Worm (Caenorhabditis elegans) whole organism, mixed stage, embryonic: Measurements from ENCODE around the gene Y7A5A.8.

Source experiments
- bed-3 ChIP-seq: fragments of 200-800 bp; sonication (Bioruptor generic); optimal IDR thresholded peaks from 3 replicates; lab custom pipeline; 2018; ENCODE audit warnings: mild to moderate bottlenecking, missing genetic modification characterization, moderate library complexity, missing compliant biosample characterization
- blmp-1 ChIP-seq: fragments of 150-350 bp; optimal IDR thresholded peaks from 2 replicates; lab custom pipeline; 2014; ENCODE audit warnings: missing biosample characterization, missing genetic modification characterization
- ceh-39 ChIP-seq: fragments of 150-350 bp; optimal IDR thresholded peaks from 2 replicates; lab custom pipeline; 2014; ENCODE audit warnings: missing biosample characterization, missing genetic modification characterization
- ceh-83 ChIP-seq: fragments of 200-800 bp; sonication (Bioruptor generic); optimal IDR thresholded peaks from 2 replicates; lab custom pipeline; 2018; ENCODE audit warnings: mild to moderate bottlenecking, missing genetic modification characterization, missing compliant biosample characterization
- ces-1 ChIP-seq: fragments of 150-350 bp; optimal IDR thresholded peaks from 2 replicates; lab custom pipeline; 2014; ENCODE audit warnings: missing biosample characterization, missing genetic modification reagents, missing genetic modification characterization
- drap-1 ChIP-seq: fragments of 200-800 bp; sonication (Bioruptor generic); optimal IDR thresholded peaks from 3 replicates; lab custom pipeline; 2018; ENCODE audit warnings: mild to moderate bottlenecking, missing genetic modification characterization, missing compliant biosample characterization
- elt-1 ChIP-seq: sonication (generic microtip); optimal IDR thresholded peaks from 2 replicates; lab custom pipeline; 2017; ENCODE audit warnings: missing genetic modification characterization, mild to moderate bottlenecking, missing compliant biosample characterization, antibody characterized with exemption, moderate library complexity, borderline replicate concordance; ENCODE audit not compliant: insufficient read depth
- elt-3 ChIP-seq: fragments of 150-350 bp; optimal IDR thresholded peaks from 2 replicates; lab custom pipeline; 2014; ENCODE audit warnings: missing biosample characterization, missing genetic modification characterization
- flh-1 ChIP-seq: fragments of 200-800 bp; sonication (Bioruptor generic); optimal IDR thresholded peaks from 2 replicates; lab custom pipeline; 2018; ENCODE audit warnings: mild to moderate bottlenecking, missing genetic modification characterization, moderate library complexity, missing compliant biosample characterization
- ham-2 ChIP-seq: fragments of 200-800 bp; sonication (Bioruptor generic); optimal IDR thresholded peaks from 2 replicates; lab custom pipeline; 2018; ENCODE audit warnings: mild to moderate bottlenecking, missing genetic modification characterization, missing compliant biosample characterization
- lin-13 ChIP-seq: fragments of 150-350 bp; optimal IDR thresholded peaks from 2 replicates; lab custom pipeline; 2014; ENCODE audit warnings: missing biosample characterization, missing genetic modification characterization
- lin-32 ChIP-seq: fragments of 200-800 bp; sonication (Bioruptor generic); optimal IDR thresholded peaks from 2 replicates; lab custom pipeline; 2018; ENCODE audit warnings: mild to moderate bottlenecking, missing genetic modification characterization, missing compliant biosample characterization
- lsy-2 ChIP-seq: fragments of 150-350 bp; optimal IDR thresholded peaks from 2 replicates; lab custom pipeline; 2014; ENCODE audit warnings: missing biosample characterization, missing genetic modification characterization
- mab-5 ChIP-seq: fragments of 150-350 bp; optimal IDR thresholded peaks from 2 replicates; lab custom pipeline; 2014; ENCODE audit warnings: missing biosample characterization, missing genetic modification characterization
- mep-1 ChIP-seq: fragments of 150-350 bp; optimal IDR thresholded peaks from 2 replicates; lab custom pipeline; 2017; ENCODE audit warnings: missing biosample characterization, missing genetic modification reagents, missing genetic modification characterization, inconsistent platforms
- mls-2 ChIP-seq: sonication (generic microtip); optimal IDR thresholded peaks from 2 replicates; lab custom pipeline; 2016; ENCODE audit warnings: mild to moderate bottlenecking, missing genetic modification characterization, moderate library complexity, missing compliant biosample characterization
- nhr-12 ChIP-seq: fragments of 150-350 bp; optimal IDR thresholded peaks from 2 replicates; lab custom pipeline; 2014; ENCODE audit warnings: missing biosample characterization, missing genetic modification characterization
- nhr-2 ChIP-seq: fragments of 150-350 bp; optimal IDR thresholded peaks from 2 replicates; lab custom pipeline; 2014; ENCODE audit warnings: missing biosample characterization, missing genetic modification characterization
- nhr-237 ChIP-seq: fragments of 150-350 bp; optimal IDR thresholded peaks from 2 replicates; lab custom pipeline; 2014; ENCODE audit warnings: missing biosample characterization, missing genetic modification characterization
- nhr-28 ChIP-seq: fragments of 150-350 bp; optimal IDR thresholded peaks from 2 replicates; lab custom pipeline; 2014; ENCODE audit warnings: missing biosample characterization, missing genetic modification characterization
- nhr-76 ChIP-seq: sonication (generic microtip); optimal IDR thresholded peaks from 2 replicates; lab custom pipeline; 2017; ENCODE audit warnings: missing biosample characterization, missing genetic modification characterization
- sem-2 ChIP-seq: fragments of 200-800 bp; sonication (Bioruptor generic); optimal IDR thresholded peaks from 2 replicates; lab custom pipeline; 2018; ENCODE audit warnings: mild to moderate bottlenecking, missing genetic modification characterization, missing compliant biosample characterization
- sptf-1 ChIP-seq: sonication (generic microtip); optimal IDR thresholded peaks from 2 replicates; lab custom pipeline; 2017; ENCODE audit warnings: mild to moderate bottlenecking, missing genetic modification characterization, moderate library complexity, missing compliant biosample characterization
- tbx-8 ChIP-seq: fragments of 200-800 bp; sonication (Bioruptor generic); optimal IDR thresholded peaks from 2 replicates; lab custom pipeline; 2018; ENCODE audit warnings: mild to moderate bottlenecking, missing genetic modification characterization, moderate library complexity, missing compliant biosample characterization
- unc-120 ChIP-seq: sonication (generic microtip); optimal IDR thresholded peaks from 2 replicates; lab custom pipeline; 2017; ENCODE audit warnings: missing genetic modification characterization, missing compliant biosample characterization; ENCODE audit not compliant: poor library complexity, severe bottlenecking
- unc-39 ChIP-seq: fragments of 150-350 bp; optimal IDR thresholded peaks from 2 replicates; lab custom pipeline; 2014; ENCODE audit warnings: missing biosample characterization, missing genetic modification characterization
- unc-62 ChIP-seq: fragments of 150-350 bp; optimal IDR thresholded peaks from 2 replicates; lab custom pipeline; 2014; ENCODE audit warnings: missing biosample characterization, missing genetic modification reagents, missing genetic modification characterization
- zip-8 ChIP-seq: fragments of 150-350 bp; optimal IDR thresholded peaks from 2 replicates; lab custom pipeline; 2014; ENCODE audit warnings: missing biosample characterization, missing genetic modification characterization
- ztf-11 ChIP-seq: fragments of 150-350 bp; optimal IDR thresholded peaks from 2 replicates; lab custom pipeline; 2014; ENCODE audit warnings: missing biosample characterization, missing genetic modification characterization

Y7A5A.8 gene

DNA sequence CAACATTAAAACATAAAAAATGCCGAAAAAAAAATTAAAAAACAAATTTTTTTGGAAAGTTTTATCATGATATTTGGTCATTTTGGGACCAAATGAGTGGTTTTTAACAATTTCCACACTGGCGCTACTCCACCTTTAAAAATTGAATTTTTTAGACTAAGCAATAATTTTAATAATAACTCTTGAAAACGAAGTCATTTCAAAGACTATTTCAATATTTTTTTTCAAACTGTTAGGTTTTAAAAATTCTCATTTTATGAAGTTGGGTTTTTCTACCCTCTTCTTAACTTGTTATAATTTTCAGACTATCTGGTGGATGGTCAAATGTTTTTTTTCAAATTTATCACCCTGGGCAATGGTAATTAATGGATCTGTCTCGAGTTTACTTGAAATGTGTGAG is at the start of gene Y7A5A.8:
Y7A5A.8 (plus strand) TSS at position 301 of the 400 bp plus-strand sequence.
- TF ChIP-seq mep-1 (tag; lab: Kevin White, UChicago) (no peak), nhr-12 (no peak), mls-2 (no peak), sptf-1 (tag; lab: Kevin White, UChicago) (no peak), lsy-2 (no peak), drap-1 (GFP tag; lab: Kevin White, UChicago) (no peak), tbx-8 (GFP tag; lab: Kevin White, UChicago) (no peak), ceh-39 (no peak), lin-13 (no peak), lin-32 (no peak), bed-3 (GFP tag; lab: Kevin White, UChicago) (no peak), ces-1 (GFP tag; lab: Kevin White, UChicago) (no peak), ztf-11 (no peak)

DNA sequence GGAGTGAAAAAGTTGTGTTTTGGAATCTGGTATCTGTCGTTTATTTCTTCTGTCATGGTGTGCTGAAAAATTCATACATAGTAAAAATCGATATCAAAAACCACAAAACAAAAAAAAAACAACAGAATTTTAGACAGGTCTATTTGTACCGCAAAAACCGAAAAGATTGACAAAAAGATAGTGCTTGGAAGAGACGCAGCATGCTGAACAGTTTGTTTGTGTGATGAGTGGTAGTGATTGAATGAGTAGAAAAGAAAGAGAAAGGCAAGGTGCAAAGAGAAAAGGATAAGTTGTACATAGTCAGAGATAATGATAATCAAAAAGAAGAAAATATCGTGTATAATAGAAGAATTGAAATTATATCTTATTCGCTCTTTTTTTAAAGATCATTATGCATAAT is 49.6 kb upstream of the Y7A5A.8 start, which contains the start of gene Y7A5A.2:
Y7A5A.2 (minus strand) TSS at position 62 of the 400 bp plus-strand sequence.
- TF ChIP-seq mab-5 (tag; lab: Kevin White, UChicago) (no peak), mep-1 (tag; lab: Kevin White, UChicago) (no peak), blmp-1 (tag; lab: Kevin White, UChicago) (peak; percentile 40)

DNA sequence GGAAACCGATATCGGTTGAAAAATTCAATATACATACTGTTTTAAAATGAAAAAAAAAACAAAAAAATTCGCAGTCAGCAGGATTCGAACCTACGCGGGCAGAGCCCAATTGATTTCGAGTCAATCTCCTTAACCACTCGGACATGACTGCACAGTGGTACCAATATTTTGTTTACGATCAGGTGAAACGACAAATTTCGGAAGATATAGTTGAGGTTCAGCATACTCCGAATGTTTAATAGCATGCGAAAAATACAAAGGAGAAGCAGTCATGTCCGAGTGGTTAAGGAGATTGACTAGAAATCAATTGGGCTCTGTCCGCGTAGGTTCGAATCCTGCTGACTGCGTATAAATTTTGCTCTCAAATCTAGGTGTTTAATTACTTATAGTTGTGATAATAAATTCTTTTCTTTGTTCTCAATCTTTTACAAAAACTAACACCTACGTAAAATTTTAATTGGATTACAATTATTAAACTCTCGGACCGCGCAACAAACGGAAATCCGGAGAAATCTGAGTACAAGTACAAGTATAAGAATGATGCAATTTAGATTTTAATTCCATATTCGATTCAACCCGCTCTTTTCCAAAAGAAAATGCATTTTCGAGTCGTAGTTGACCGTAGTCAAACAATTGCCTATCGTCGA is 48.9 kb upstream of the Y7A5A.8 start, which contains the start of gene Y7A5A.13:
Y7A5A.13 (plus strand) TSS at position 597 of the 647 bp plus-strand sequence.
- no peak for TF ChIP-seq ham-2 (GFP tag; lab: Kevin White, UChicago)
- no peak for TF ChIP-seq lin-32

DNA sequence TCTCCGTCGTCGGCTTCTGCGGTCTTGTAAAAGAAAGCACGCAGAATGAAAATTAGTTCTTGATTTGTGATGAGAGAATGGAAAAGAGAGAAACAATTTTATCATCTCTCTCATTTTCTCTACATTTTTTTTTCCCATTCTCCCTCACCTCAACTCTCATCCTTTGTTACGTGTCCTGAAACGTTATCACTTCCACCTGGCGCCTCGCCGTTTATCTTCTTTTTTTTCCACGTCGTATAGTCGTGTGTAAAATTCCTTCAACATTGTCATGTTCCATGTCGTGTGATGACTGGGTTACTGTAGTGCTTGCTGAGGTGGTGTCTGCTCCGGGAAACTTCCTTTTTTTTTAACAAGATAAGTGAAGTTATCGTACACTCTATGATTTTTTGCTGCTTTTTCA is 42.8 kb upstream of the Y7A5A.8 start:
- TF ChIP-seq tbx-8 (GFP tag; lab: Kevin White, UChicago) (no peak), unc-62 (GFP tag; lab: Kevin White, UChicago) (no peak), ceh-83 (GFP tag; lab: Kevin White, UChicago) (no peak)
- TF ChIP-seq, all 35 proteins: peak for 0

DNA sequence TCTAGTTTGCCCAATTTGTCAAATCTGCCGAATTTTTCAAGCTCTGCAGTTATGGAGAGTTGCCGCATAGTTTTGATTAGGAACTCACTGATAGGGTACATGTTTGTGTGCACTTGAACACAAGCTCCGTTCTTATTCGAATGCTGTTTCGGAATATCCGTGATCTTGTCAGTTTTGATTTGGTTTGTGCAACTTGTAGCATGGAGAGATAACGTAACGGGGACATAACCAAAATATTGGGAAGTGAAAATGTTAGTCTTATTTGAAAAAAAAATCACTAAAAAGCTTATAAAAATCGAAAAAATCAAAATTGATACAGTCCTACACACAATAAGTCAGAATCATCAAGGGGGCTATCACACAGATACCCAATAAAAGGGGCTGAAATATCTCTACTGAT is 40.3 kb upstream of the Y7A5A.8 start, which contains the start of gene Y7A5A.24:
Y7A5A.24 (minus strand) TSS at position 101 of the 400 bp plus-strand sequence.
- no peak for TF ChIP-seq unc-120 (tag; lab: Kevin White, UChicago)
- TF ChIP-seq mls-2, result no peak
- TF ChIP-seq ceh-39, result no peak
- no peak for TF ChIP-seq lin-32
- no peak for TF ChIP-seq mab-5 (tag; lab: Kevin White, UChicago)
- no peak for TF ChIP-seq sem-2 (GFP tag; lab: Kevin White, UChicago)
- no peak for TF ChIP-seq blmp-1 (tag; lab: Kevin White, UChicago)
- TF ChIP-seq elt-3 (tag; lab: Kevin White, UChicago), result no peak
- TF ChIP-seq nhr-76 (tag; lab: Kevin White, UChicago), result no peak
- no peak for TF ChIP-seq unc-39 (tag; lab: Kevin White, UChicago)
- no peak for TF ChIP-seq nhr-237 (tag; lab: Kevin White, UChicago)
- no peak for TF ChIP-seq nhr-28 (tag; lab: Kevin White, UChicago)
- TF ChIP-seq zip-8 (tag; lab: Kevin White, UChicago), result no peak
- TF ChIP-seq lin-13, result no peak
- no peak for TF ChIP-seq mep-1 (tag; lab: Kevin White, UChicago)
- no peak for TF ChIP-seq nhr-12
- TF ChIP-seq tbx-8 (GFP tag; lab: Kevin White, UChicago), result no peak

DNA sequence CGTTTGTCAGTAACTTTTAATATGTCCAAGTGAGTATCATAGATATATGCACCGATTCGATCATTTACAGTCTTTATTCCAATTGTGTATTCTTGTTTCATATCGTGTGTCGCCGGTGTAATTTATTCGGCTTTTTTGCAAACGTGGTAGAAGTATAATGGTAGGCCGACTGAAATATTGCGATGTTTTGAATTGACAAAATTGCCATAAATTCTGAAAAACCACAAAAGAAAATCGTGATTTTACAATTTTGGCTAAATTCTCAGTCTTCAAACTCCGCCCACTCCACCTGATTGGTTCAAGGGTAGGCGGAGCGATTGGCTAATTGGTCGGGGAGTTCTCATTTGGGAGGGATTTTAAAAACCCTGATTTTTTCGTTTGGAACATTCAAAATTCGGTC is 37.7 kb upstream of the Y7A5A.8 start, which contains the start of gene Y7A5A.3:
Y7A5A.3 (minus strand) TSS at position 101 of the 400 bp plus-strand sequence.
- TF ChIP-seq flh-1 (GFP tag; lab: Kevin White, UChicago) (no peak), ces-1 (GFP tag; lab: Kevin White, UChicago) (no peak), lin-13 (no peak), ceh-83 (GFP tag; lab: Kevin White, UChicago) (no peak)

DNA sequence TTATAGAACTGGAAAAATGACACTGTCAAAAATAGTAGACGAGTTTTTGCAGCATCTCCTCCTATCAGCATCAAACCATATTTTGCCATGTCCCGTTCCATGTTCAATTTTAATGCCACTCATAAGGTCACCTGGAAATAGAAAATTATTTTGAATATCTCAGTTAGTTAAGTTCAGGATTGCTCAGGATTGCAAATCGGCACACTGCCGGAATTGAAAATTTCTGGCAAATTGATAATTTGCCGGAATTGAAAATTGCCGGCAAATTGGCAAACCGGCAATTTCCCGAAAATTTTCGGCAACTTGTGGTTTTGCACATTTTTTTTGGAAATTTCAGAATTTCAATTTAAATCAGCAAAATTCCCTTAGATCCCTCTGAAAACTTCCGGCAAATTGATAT is 35.6 kb upstream of the Y7A5A.8 start, which contains the start of gene Y7A5A.5:
Y7A5A.5 (minus strand) TSS at position 101 of the 400 bp plus-strand sequence.
- no peak for TF ChIP-seq zip-8 (tag; lab: Kevin White, UChicago)
- no peak for TF ChIP-seq ztf-11
- TF ChIP-seq nhr-76 (tag; lab: Kevin White, UChicago), result no peak
- no peak for TF ChIP-seq drap-1 (GFP tag; lab: Kevin White, UChicago)
- no peak for TF ChIP-seq elt-1 (tag; lab: Kevin White, UChicago)
- TF ChIP-seq mep-1 (tag; lab: Kevin White, UChicago), result no peak
- TF ChIP-seq nhr-12, result no peak
- no peak for TF ChIP-seq nhr-2 (tag; lab: Kevin White, UChicago)
- no peak for TF ChIP-seq unc-62 (GFP tag; lab: Kevin White, UChicago)
